Fruit fly (Drosophila melanogaster): ENCODE results near the gene CG13712.

dm6 chr3L:4721886-4722285 is 12.2 kb upstream of the CG13712 start:
- TF ChIP-seq rn (GFP tag; IDR thresholded peaks at IDR 0.05) (peak; percentile 79), CG8301 (tag; optimal IDR thresholded peaks at IDR 0.05) (peak; percentile 86), Ets98B (GFP tag; IDR thresholded peaks at IDR 0.05) (peak; percentile 91), Pif1A (GFP tag; optimal IDR thresholded peaks at IDR 0.05) (peak; percentile 68), CG34367 (tag; optimal IDR thresholded peaks at IDR 0.05) (peak; percentile 52), CG8159 (tag; optimal IDR thresholded peaks at IDR 0.05) (peak; percentile 68), CG14655 (GFP tag; optimal IDR thresholded peaks at IDR 0.05) (peak; percentile 85), fd96Ca (GFP tag; IDR thresholded peaks at IDR 0.05) (peak; percentile 69)
